Worm (Caenorhabditis elegans) whole organism, L1 larva: Measurements from ENCODE around the gene D1005.6.

Source experiments
- C16A3.4 ChIP-seq: fragments of 150-350 bp; optimal IDR thresholded peaks from 2 replicates; lab custom pipeline; 2014; ENCODE audit warnings: missing biosample characterization, missing genetic modification characterization
- Y116A8C.19 ChIP-seq: sonication (generic microtip); optimal IDR thresholded peaks from 2 replicates; lab custom pipeline; 2016; ENCODE audit warnings: missing compliant biosample characterization, missing genetic modification characterization, borderline replicate concordance
- aha-1 ChIP-seq: fragments of 150-350 bp; optimal IDR thresholded peaks from 2 replicates; lab custom pipeline; 2014; ENCODE audit warnings: missing biosample characterization, missing genetic modification characterization
- blmp-1 ChIP-seq: fragments of 150-350 bp; optimal IDR thresholded peaks from 2 replicates; lab custom pipeline; 2014; ENCODE audit warnings: missing biosample characterization, missing genetic modification characterization
- ceh-82 ChIP-seq, 3 experiments: fragments of 150-350 bp in 1 of 3; sonication (generic microtip) in 2 of 3; optimal IDR thresholded peaks; 2 replicates each; lab custom pipeline; 2014 to 2017; ENCODE audit warnings: missing biosample characterization in 3 of 3, missing genetic modification characterization in 3 of 3
- ceh-88 ChIP-seq: fragments of 200-800 bp; sonication (Bioruptor generic); IDR thresholded peaks from 2 replicates; pipeline ENCODE4 v1.3.6; 2022; ENCODE audit warnings: missing genetic modification characterization, missing compliant biosample characterization
- dpl-1 ChIP-seq, 3 experiments: fragments of 150-350 bp in 2 of 3; sonication (generic microtip) in 1 of 3; optimal IDR thresholded peaks; 2 replicates each; lab custom pipeline; 2014 to 2017; ENCODE audit warnings: missing biosample characterization in 3 of 3, missing genetic modification characterization in 3 of 3, missing genetic modification reagents in 3 of 3
- efl-1 ChIP-seq, 4 experiments: fragments of 150-350 bp; optimal IDR thresholded peaks in 3 of 4; peaks in 1 of 4; 1 replicate in 1 of 4; 2 replicates in 3 of 4; lab custom pipeline; 2014; ENCODE audit warnings: missing biosample characterization in 2 of 4, missing genetic modification characterization in 2 of 4, missing genetic modification reagents in 2 of 4
- efl-3 ChIP-seq: fragments of 200-800 bp; sonication (Bioruptor generic); optimal IDR thresholded peaks from 2 replicates; lab custom pipeline; 2018; ENCODE audit warnings: mild to moderate bottlenecking, missing genetic modification characterization, missing compliant biosample characterization
- elt-2 ChIP-seq: sonication (generic microtip); optimal IDR thresholded peaks from 2 replicates; lab custom pipeline; 2016; ENCODE audit warnings: missing genetic modification characterization, mild to moderate bottlenecking, inconsistent platforms, missing compliant biosample characterization, missing genetic modification reagents
- elt-3 ChIP-seq, 6 experiments: fragments of 150-350 bp in 1 of 6; sonication (generic microtip); optimal IDR thresholded peaks; 2 replicates each; lab custom pipeline; 2017 to 2018; ENCODE audit warnings: missing biosample characterization in 6 of 6, missing genetic modification characterization in 6 of 6, inconsistent platforms in 1 of 6
- ets-5 ChIP-seq: fragments of 200-800 bp; sonication (Bioruptor generic); IDR thresholded peaks from 2 replicates; pipeline ENCODE4 v1.3.6; 2022; ENCODE audit warnings: missing genetic modification characterization, missing compliant biosample characterization
- fos-1 ChIP-seq: fragments of 150-350 bp; optimal IDR thresholded peaks from 2 replicates; lab custom pipeline; 2014; ENCODE audit warnings: missing biosample characterization, missing genetic modification characterization
- grh-1 ChIP-seq: fragments of 200-800 bp; sonication (Bioruptor generic); IDR thresholded peaks from 2 replicates; pipeline ENCODE4 v1.3.6; 2022; ENCODE audit warnings: missing genetic modification reagents, missing genetic modification characterization, missing compliant biosample characterization
- hlh-4 ChIP-seq: sonication (generic microtip); optimal IDR thresholded peaks from 2 replicates; lab custom pipeline; 2016; ENCODE audit warnings: mild to moderate bottlenecking, missing genetic modification characterization, missing compliant biosample characterization
- hpl-2 ChIP-seq: fragments of 150-350 bp; optimal IDR thresholded peaks from 2 replicates; lab custom pipeline; 2014; ENCODE audit warnings: missing biosample characterization, missing genetic modification reagents, missing genetic modification characterization
- irx-1 ChIP-seq: sonication (generic microtip); optimal IDR thresholded peaks from 2 replicates; lab custom pipeline; 2016; ENCODE audit warnings: missing genetic modification characterization, missing compliant biosample characterization
- lin-14 ChIP-seq: fragments of 200-800 bp; sonication (Bioruptor generic); optimal IDR thresholded peaks from 2 replicates; lab custom pipeline; 2018; ENCODE audit warnings: mild to moderate bottlenecking, missing genetic modification characterization, moderate library complexity, missing compliant biosample characterization
- lin-35 ChIP-seq, 2 experiments: fragments of 150-350 bp; optimal IDR thresholded peaks; 2 replicates each; lab custom pipeline; 2014; ENCODE audit warnings: missing biosample characterization in 2 of 2, missing genetic modification characterization in 2 of 2, missing genetic modification reagents in 2 of 2
- lin-39 ChIP-seq: fragments of 150-350 bp; optimal IDR thresholded peaks from 2 replicates; lab custom pipeline; 2014; ENCODE audit warnings: missing biosample characterization, missing genetic modification reagents, missing genetic modification characterization
- lir-3 ChIP-seq: sonication (generic microtip); optimal IDR thresholded peaks from 2 replicates; lab custom pipeline; 2016; ENCODE audit warnings: mild to moderate bottlenecking, missing genetic modification characterization, moderate library complexity, missing compliant biosample characterization; ENCODE audit not compliant: poor library complexity
- lsy-2 ChIP-seq, 2 experiments: fragments of 150-350 bp; optimal IDR thresholded peaks; 2 replicates each; lab custom pipeline; 2014; ENCODE audit warnings: missing biosample characterization in 2 of 2, missing genetic modification characterization in 2 of 2
- mdl-1 ChIP-seq, 2 experiments: fragments of 150-350 bp; optimal IDR thresholded peaks; 2 replicates each; lab custom pipeline; 2014 to 2017; ENCODE audit warnings: missing biosample characterization in 2 of 2, missing genetic modification characterization in 2 of 2, inconsistent platforms in 1 of 2
- mep-1 ChIP-seq: fragments of 150-350 bp; optimal IDR thresholded peaks from 2 replicates; lab custom pipeline; 2014; ENCODE audit warnings: missing biosample characterization, missing genetic modification characterization
- nhr-11 ChIP-seq: fragments of 150-350 bp; optimal IDR thresholded peaks from 2 replicates; lab custom pipeline; 2014; ENCODE audit warnings: missing biosample characterization, missing genetic modification characterization
- nhr-19 ChIP-seq: fragments of 200-800 bp; sonication (Bioruptor generic); conservative IDR thresholded peaks from 2 replicates; pipeline ENCODE4 v1.3.6; 2022; ENCODE audit warnings: missing genetic modification characterization, missing compliant biosample characterization
- nhr-20 ChIP-seq: sonication (generic microtip); optimal IDR thresholded peaks from 2 replicates; lab custom pipeline; 2016; ENCODE audit warnings: mild to moderate bottlenecking, missing genetic modification characterization, missing compliant biosample characterization
- nhr-28 ChIP-seq: fragments of 150-350 bp; optimal IDR thresholded peaks from 2 replicates; lab custom pipeline; 2014; ENCODE audit warnings: missing biosample characterization, missing genetic modification characterization
- nhr-47 ChIP-seq: sonication (generic microtip); optimal IDR thresholded peaks from 2 replicates; lab custom pipeline; 2016; ENCODE audit warnings: mild to moderate bottlenecking, missing genetic modification characterization, moderate library complexity, missing compliant biosample characterization
- nhr-71 ChIP-seq: sonication (generic microtip); optimal IDR thresholded peaks from 2 replicates; lab custom pipeline; 2016; ENCODE audit warnings: mild to moderate bottlenecking, missing genetic modification characterization, moderate library complexity, missing compliant biosample characterization
- nhr-77 ChIP-seq: fragments of 150-350 bp; optimal IDR thresholded peaks from 2 replicates; lab custom pipeline; 2014; ENCODE audit warnings: missing biosample characterization, missing genetic modification characterization
- nhr-85 ChIP-seq: sonication (generic microtip); peaks from one replicate; lab custom pipeline; 2016; ENCODE audit warnings: missing genetic modification characterization, inconsistent platforms, missing compliant biosample characterization
- nhr-90 ChIP-seq: sonication (generic microtip); optimal IDR thresholded peaks from 2 replicates; lab custom pipeline; 2016; ENCODE audit warnings: mild to moderate bottlenecking, missing genetic modification characterization, missing compliant biosample characterization; ENCODE audit not compliant: poor library complexity
- pax-3 ChIP-seq: fragments of 200-800 bp; sonication (Bioruptor generic); optimal IDR thresholded peaks from 2 replicates; lab custom pipeline; 2018; ENCODE audit warnings: mild to moderate bottlenecking, missing genetic modification characterization, moderate library complexity, missing compliant biosample characterization
- pqm-1 ChIP-seq: sonication (generic microtip); optimal IDR thresholded peaks from 3 replicates; lab custom pipeline; 2017; ENCODE audit warnings: missing biosample characterization, missing genetic modification characterization
- rnt-1 ChIP-seq: sonication (generic microtip); optimal IDR thresholded peaks from 2 replicates; lab custom pipeline; 2016; ENCODE audit warnings: mild to moderate bottlenecking, missing genetic modification characterization, moderate library complexity, missing compliant biosample characterization
- skn-1 ChIP-seq: fragments of 150-350 bp; optimal IDR thresholded peaks from 2 replicates; lab custom pipeline; 2014; ENCODE audit warnings: missing biosample characterization, missing genetic modification characterization
- snpc-4 ChIP-seq: fragments of 150-350 bp; optimal IDR thresholded peaks from 2 replicates; lab custom pipeline; 2014; ENCODE audit warnings: missing biosample characterization, missing genetic modification characterization
- snu-23 ChIP-seq: sonication (generic microtip); optimal IDR thresholded peaks from 2 replicates; lab custom pipeline; 2016; ENCODE audit warnings: missing genetic modification characterization, missing compliant biosample characterization
- sptf-1 ChIP-seq: fragments of 150-350 bp; optimal IDR thresholded peaks from 2 replicates; lab custom pipeline; 2014; ENCODE audit warnings: missing biosample characterization, missing genetic modification characterization
- swsn-7 ChIP-seq: sonication (generic microtip); optimal IDR thresholded peaks from 2 replicates; lab custom pipeline; 2016; ENCODE audit warnings: missing genetic modification characterization, missing compliant biosample characterization
- tbx-2 ChIP-seq: sonication (generic microtip); optimal IDR thresholded peaks from 2 replicates; lab custom pipeline; 2016; ENCODE audit warnings: missing genetic modification characterization, missing compliant biosample characterization
- unc-30 ChIP-seq: sonication (generic microtip); optimal IDR thresholded peaks from 2 replicates; lab custom pipeline; 2017; ENCODE audit warnings: missing biosample characterization, missing genetic modification characterization
- unc-86 ChIP-seq: sonication (generic microtip); optimal IDR thresholded peaks from 2 replicates; lab custom pipeline; 2016; ENCODE audit warnings: missing genetic modification characterization, missing compliant biosample characterization
- xbp-1 ChIP-seq: sonication (generic microtip); optimal IDR thresholded peaks from 2 replicates; lab custom pipeline; 2016; ENCODE audit warnings: missing genetic modification characterization, missing compliant biosample characterization
- zip-4 ChIP-seq: fragments of 200-800 bp; sonication (Bioruptor generic); optimal IDR thresholded peaks from 2 replicates; lab custom pipeline; 2018; ENCODE audit warnings: mild to moderate bottlenecking, missing genetic modification characterization, moderate library complexity, missing compliant biosample characterization
- ztf-11 ChIP-seq, 2 experiments: sonication (generic microtip); optimal IDR thresholded peaks; 2 replicates each; lab custom pipeline; 2016 to 2017; ENCODE audit warnings: missing genetic modification characterization in 2 of 2, missing biosample characterization in 1 of 2, missing compliant biosample characterization in 1 of 2
- ztf-4 ChIP-seq: fragments of 150-350 bp; optimal IDR thresholded peaks from 2 replicates; lab custom pipeline; 2014; ENCODE audit warnings: missing biosample characterization, missing genetic modification characterization

The D1005.6 gene

DNA sequence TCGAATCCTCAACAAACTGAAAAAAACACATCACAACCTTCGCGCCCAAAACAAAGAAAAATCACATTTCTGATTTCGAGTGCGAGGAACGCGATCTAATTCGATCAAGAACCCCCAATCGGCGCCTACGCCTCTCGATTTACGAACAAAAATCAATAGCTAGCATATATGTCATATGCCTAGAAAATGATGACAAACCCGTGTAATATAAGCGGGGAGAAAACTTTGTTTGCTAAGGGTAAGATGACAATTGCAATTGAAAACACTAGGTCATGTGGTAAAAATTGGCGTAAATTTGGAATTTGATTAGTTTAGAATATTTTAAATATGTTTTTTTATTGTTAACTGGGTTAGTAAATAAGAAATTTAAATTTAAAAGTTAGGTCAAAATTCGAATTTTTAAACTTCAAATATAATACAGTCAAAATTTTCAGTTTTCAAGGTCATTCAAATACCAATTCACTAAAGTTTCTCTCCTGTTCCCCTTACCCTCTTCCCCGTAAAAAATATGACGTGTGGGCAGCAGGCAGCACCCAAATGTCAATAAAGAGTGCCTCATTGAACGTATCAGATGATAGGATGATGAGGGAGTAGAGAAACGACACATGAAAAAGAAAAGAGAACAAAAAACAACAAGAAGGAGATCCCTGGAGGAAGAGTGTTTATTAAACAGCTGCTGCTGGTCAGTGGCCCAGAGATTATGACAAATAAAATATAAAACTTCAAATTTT lies 8.1 kb downstream of the D1005.6 start:
- TF ChIP-seq mep-1 (tag; lab: Kevin White, UChicago) (peak; percentile 71), irx-1 (tag; lab: Kevin White, UChicago) (peak; percentile 29), lsy-2 (tag; optimal IDR thresholded peaks at IDR 0.05; lab: Kevin White, UChicago) (peak; percentile 30 to 69), snu-23 (GFP tag; lab: Kevin White, UChicago) (peak; percentile 68), ceh-88 (no peak), C16A3.4 (tag; lab: Kevin White, UChicago) (peak; percentile 68), efl-1 (optimal IDR thresholded peaks at IDR 0.05; lab: Kevin White, UChicago) (peak in 1 of 2 experiments; percentile 2), efl-1 (GFP tag; optimal IDR thresholded peaks at IDR 0.05 in 1 of 2; lab: Kevin White, UChicago) (no peak), dpl-1 (GFP tag; optimal IDR thresholded peaks at IDR 0.05; lab: Kevin White, UChicago) (peak in 1 of 3 experiments; percentile 25), lin-39 (tag; lab: Kevin White, UChicago) (no peak), pqm-1 (tag; lab: Kevin White, UChicago) (no peak), skn-1 (tag; lab: Kevin White, UChicago) (peak; percentile 100), tbx-2 (peak; percentile 49), unc-30 (tag; lab: Kevin White, UChicago) (no peak), nhr-90 (tag; lab: Kevin White, UChicago) (peak; percentile 40), nhr-20 (peak; percentile 74), ztf-4 (tag; lab: Kevin White, UChicago) (peak; percentile 52), lin-14 (GFP tag; lab: Kevin White, UChicago) (peak; percentile 92), hpl-2 (no peak), swsn-7 (peak; percentile 41), nhr-19 (GFP tag; lab: Robert Waterston, UW) (peak; percentile 48; the same call in 1 of the 2 replicates), nhr-71 (tag; lab: Kevin White, UChicago) (peak; percentile 79), mdl-1 (tag; optimal IDR thresholded peaks at IDR 0.05; lab: Kevin White, UChicago) (peak in 1 of 2 experiments; percentile 74), xbp-1 (tag; lab: Kevin White, UChicago) (peak; percentile 7), nhr-11 (no peak), lir-3 (tag; lab: Kevin White, UChicago) (peak; percentile 26), nhr-28 (tag; lab: Kevin White, UChicago) (no peak), lin-35 (GFP tag; optimal IDR thresholded peaks at IDR 0.05; lab: Kevin White, UChicago) (peak in 1 of 2 experiments; percentile 54), snpc-4 (peak; percentile 30), nhr-85 (peak; percentile 87), blmp-1 (tag; lab: Kevin White, UChicago) (peak; percentile 77), fos-1 (tag; lab: Kevin White, UChicago) (peak; percentile 14), ceh-82 (tag; optimal IDR thresholded peaks at IDR 0.05; lab: Kevin White, UChicago) (peak in 1 of 3 experiments; percentile 21), nhr-77 (tag; lab: Kevin White, UChicago) (peak; percentile 23), nhr-47 (peak; percentile 39), rnt-1 (tag; lab: Kevin White, UChicago) (peak; percentile 61)
- TF ChIP-seq, all 84 proteins: peak for 28

DNA sequence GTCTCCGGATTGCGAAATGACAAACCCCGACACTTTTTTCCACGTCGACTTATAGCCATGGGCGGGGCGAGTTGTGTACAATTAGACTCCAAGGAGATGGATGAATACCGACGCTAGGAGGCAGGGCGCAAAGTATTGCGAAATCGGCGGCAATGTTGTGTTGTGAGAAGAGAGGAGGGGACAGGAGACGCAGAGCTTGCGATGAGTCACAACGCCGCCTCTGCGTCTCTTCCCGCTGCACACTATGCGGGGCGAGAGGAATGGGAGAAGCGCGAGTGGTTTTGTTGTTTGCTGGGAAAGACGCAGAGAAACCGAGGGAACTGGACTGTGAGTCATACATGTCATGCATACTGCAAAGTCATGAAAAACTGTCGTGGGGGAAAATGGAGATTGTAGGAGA lies 10.2 kb downstream of the D1005.6 start:
- TF ChIP-seq elt-3 (tag; optimal IDR thresholded peaks at IDR 0.05; lab: Kevin White, UChicago) (peak in 3 of 6 experiments; percentile 37 to 85 (median 60)), grh-1 (peak; percentile 86), zip-4 (GFP tag; lab: Kevin White, UChicago) (peak; percentile 100), unc-86 (peak; percentile 78), nhr-28 (tag; lab: Kevin White, UChicago) (no peak), snpc-4 (peak; percentile 65), nhr-71 (tag; lab: Kevin White, UChicago) (peak; percentile 95), aha-1 (tag; lab: Kevin White, UChicago) (peak; percentile 30), dpl-1 (GFP tag; optimal IDR thresholded peaks at IDR 0.05; lab: Kevin White, UChicago) (peak in 2 of 3 experiments; percentile 42 to 48), Y116A8C.19 (tag; lab: Kevin White, UChicago) (no peak), ztf-11 (tag; optimal IDR thresholded peaks at IDR 0.05; lab: Kevin White, UChicago) (peak in 1 of 2 experiments; percentile 64), hpl-2 (peak; percentile 77), ets-5 (GFP tag; lab: Robert Waterston, UW) (no peak), lin-14 (GFP tag; lab: Kevin White, UChicago) (peak; percentile 97), mep-1 (tag; lab: Kevin White, UChicago) (peak; percentile 84), pqm-1 (tag; lab: Kevin White, UChicago) (peak; percentile 78), mdl-1 (tag; optimal IDR thresholded peaks at IDR 0.05; lab: Kevin White, UChicago) (peak in 1 of 2 experiments; percentile 87), snu-23 (GFP tag; lab: Kevin White, UChicago) (peak; percentile 94), elt-2 (tag; lab: Kevin White, UChicago) (peak; percentile 61), sptf-1 (tag; lab: Kevin White, UChicago) (no peak), pax-3 (peak; percentile 78), hlh-4 (tag; lab: Kevin White, UChicago) (no peak), efl-3 (GFP tag; lab: Kevin White, UChicago) (no peak)
